Worm (Caenorhabditis elegans) whole organism, L2 larva: Measurements from ENCODE around the gene tofu-2.

Source experiments
- ZK546.5 ChIP-seq: sonication (generic microtip); optimal IDR thresholded peaks from 2 replicates; lab custom pipeline; 2017; ENCODE audit warnings: missing biosample characterization, missing genetic modification characterization
- ama-1 ChIP-seq: fragments of 150-350 bp; optimal IDR thresholded peaks from 2 replicates; lab custom pipeline; 2018; ENCODE audit warnings: inconsistent platforms
- skn-1 ChIP-seq: sonication (generic microtip); optimal IDR thresholded peaks from 2 replicates; lab custom pipeline; 2017; ENCODE audit warnings: missing biosample characterization, missing genetic modification characterization
- unc-39 ChIP-seq: fragments of 150-350 bp; optimal IDR thresholded peaks from 2 replicates; lab custom pipeline; 2014; ENCODE audit warnings: missing biosample characterization, missing genetic modification characterization
- ztf-4 ChIP-seq: fragments of 150-350 bp; optimal IDR thresholded peaks from 2 replicates; lab custom pipeline; 2014; ENCODE audit warnings: missing biosample characterization, missing genetic modification characterization

DNA sequence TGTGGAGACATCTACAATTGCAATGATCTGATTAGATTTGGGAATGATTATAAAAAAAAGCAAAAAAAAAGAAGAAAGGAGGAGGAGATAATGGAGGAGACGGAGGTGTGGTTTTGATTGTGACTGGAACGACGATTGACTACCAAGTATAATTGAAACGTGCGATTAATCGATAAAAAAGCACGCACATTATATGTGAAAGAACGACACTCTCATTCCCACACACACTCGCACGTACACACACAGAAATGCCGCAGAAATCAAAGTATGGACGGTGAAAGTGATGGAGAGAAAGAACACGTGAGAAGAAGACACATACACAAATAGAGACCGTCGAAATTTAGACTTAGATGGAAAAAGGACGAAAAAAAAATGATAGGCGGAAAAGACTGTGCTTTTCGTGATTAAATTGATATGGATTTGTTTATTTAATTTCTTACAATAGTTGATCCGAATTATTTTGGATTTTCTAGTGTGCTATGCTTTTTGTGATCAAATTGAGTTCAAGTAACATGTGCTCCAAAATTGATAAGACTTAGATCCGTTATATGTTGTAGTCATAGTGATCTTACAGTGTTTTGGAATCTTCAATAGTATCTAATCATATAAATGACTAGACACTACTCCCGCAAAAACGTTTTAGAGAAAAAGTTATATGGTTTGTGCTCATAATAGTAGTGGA, 42.8 kb upstream of the tofu-2 start, which contains the start of gene nhr-135:
- no peak for TF ChIP-seq ZK546.5 (tag; lab: Kevin White, UChicago)
- no peak for TF ChIP-seq skn-1 (tag; lab: Kevin White, UChicago)
- TF ChIP-seq ama-1 (lab: Kevin White, UChicago) = peak; percentile 5
- no peak for TF ChIP-seq ztf-4 (tag; lab: Kevin White, UChicago)
- no peak for TF ChIP-seq unc-39 (tag; lab: Kevin White, UChicago)
